Fruit fly (Drosophila melanogaster) whole organism, adult: ENCODE results near the gene CG15742.

Experiments used
- CG11617 ChIP-seq: fragments of 200-800 bp; sonication (Bioruptor generic); optimal IDR thresholded peaks from 2 replicates; lab custom pipeline; 2017; ENCODE audit warnings: mild to moderate bottlenecking, missing biosample characterization, missing genetic modification reagents, missing genetic modification characterization
- CG12768 ChIP-seq: fragments of 200-800 bp; sonication (Bioruptor generic); optimal IDR thresholded peaks from 2 replicates; lab custom pipeline; 2017; ENCODE audit warnings: missing biosample characterization, missing genetic modification characterization, mild to moderate bottlenecking, moderate library complexity, missing genetic modification reagents
- CG14711 ChIP-seq: fragments of 200-800 bp; sonication (Bioruptor generic); optimal IDR thresholded peaks from 2 replicates; lab custom pipeline; 2018; ENCODE audit warnings: missing biosample characterization, mild to moderate bottlenecking, missing genetic modification characterization, moderate library complexity
- CG1620 ChIP-seq: fragments of 200-800 bp; sonication (Bioruptor generic); optimal IDR thresholded peaks from 2 replicates; lab custom pipeline; 2016; ENCODE audit warnings: missing biosample characterization, missing genetic modification characterization
- CG33017 ChIP-seq: fragments of 200-800 bp; sonication (Bioruptor generic); optimal IDR thresholded peaks from 2 replicates; lab custom pipeline; 2018; ENCODE audit warnings: missing biosample characterization, mild to moderate bottlenecking, missing genetic modification characterization, moderate library complexity
- CG5204 ChIP-seq: fragments of 200-800 bp; sonication (Bioruptor generic); optimal IDR thresholded peaks from 2 replicates; lab custom pipeline; 2016; ENCODE audit warnings: missing biosample characterization, missing genetic modification characterization
- CG7045 ChIP-seq: fragments of 200-800 bp; sonication (Bioruptor generic); optimal IDR thresholded peaks from 2 replicates; lab custom pipeline; 2017; ENCODE audit warnings: missing biosample characterization, mild to moderate bottlenecking, missing genetic modification characterization
- CG7101 ChIP-seq: fragments of 200-800 bp; sonication (Bioruptor generic); optimal IDR thresholded peaks from 2 replicates; lab custom pipeline; 2018; ENCODE audit warnings: missing biosample characterization, mild to moderate bottlenecking, missing genetic modification characterization, moderate library complexity
- Clk ChIP-seq: fragments of 200-800 bp; sonication (Bioruptor generic); optimal IDR thresholded peaks from 2 replicates; lab custom pipeline; 2017; ENCODE audit warnings: missing biosample characterization, missing genetic modification characterization
- Crg-1 ChIP-seq: fragments of 200-800 bp; sonication (Bioruptor generic); optimal IDR thresholded peaks from 2 replicates; lab custom pipeline; 2016; ENCODE audit warnings: missing biosample characterization, missing genetic modification characterization
- Hr96 ChIP-seq: fragments of 200-800 bp; sonication (Bioruptor generic); optimal IDR thresholded peaks from 2 replicates; lab custom pipeline; 2016; ENCODE audit warnings: missing biosample characterization, missing genetic modification characterization
- Mnt ChIP-seq: fragments of 200-800 bp; sonication (Bioruptor generic); optimal IDR thresholded peaks from 2 replicates; lab custom pipeline; 2016; ENCODE audit warnings: missing biosample characterization, mild to moderate bottlenecking, missing genetic modification characterization
- bab1 ChIP-seq: fragments of 200-800 bp; sonication (Bioruptor generic); optimal IDR thresholded peaks from 3 replicates; lab custom pipeline; 2019; ENCODE audit warnings: missing biosample characterization, mild to moderate bottlenecking, missing genetic modification characterization, moderate library complexity
- cic ChIP-seq: fragments of 200-800 bp; sonication (Bioruptor generic); optimal IDR thresholded peaks from 2 replicates; lab custom pipeline; 2017; ENCODE audit warnings: missing biosample characterization, mild to moderate bottlenecking, missing genetic modification characterization, moderate library complexity
- cnc ChIP-seq, 2 experiments: fragments of >200 bp; optimal IDR thresholded peaks; 2 replicates each; lab custom pipeline; 2017
- kay ChIP-seq: fragments of 200-800 bp; sonication (Bioruptor generic); peaks from one replicate; lab custom pipeline; 2016; ENCODE audit warnings: missing biosample characterization, missing genetic modification characterization, borderline replicate concordance
- ovo ChIP-seq: fragments of 200-800 bp; sonication (Bioruptor generic); optimal IDR thresholded peaks from 2 replicates; lab custom pipeline; 2016; ENCODE audit warnings: missing biosample characterization, missing genetic modification characterization
- pad ChIP-seq: fragments of 200-800 bp; sonication (Bioruptor generic); optimal IDR thresholded peaks from 3 replicates; lab custom pipeline; 2017; ENCODE audit warnings: missing biosample characterization, missing genetic modification characterization, mild to moderate bottlenecking, moderate library complexity, missing genetic modification reagents
- tj ChIP-seq: fragments of 200-800 bp; sonication (Bioruptor generic); optimal IDR thresholded peaks from 3 replicates; lab custom pipeline; 2017; ENCODE audit warnings: missing biosample characterization, mild to moderate bottlenecking, missing genetic modification characterization, moderate library complexity
- toe ChIP-seq: fragments of 200-800 bp; sonication (Bioruptor generic); optimal IDR thresholded peaks from 2 replicates; lab custom pipeline; 2016; ENCODE audit warnings: missing biosample characterization, missing genetic modification characterization

CG15742 gene

DNA sequence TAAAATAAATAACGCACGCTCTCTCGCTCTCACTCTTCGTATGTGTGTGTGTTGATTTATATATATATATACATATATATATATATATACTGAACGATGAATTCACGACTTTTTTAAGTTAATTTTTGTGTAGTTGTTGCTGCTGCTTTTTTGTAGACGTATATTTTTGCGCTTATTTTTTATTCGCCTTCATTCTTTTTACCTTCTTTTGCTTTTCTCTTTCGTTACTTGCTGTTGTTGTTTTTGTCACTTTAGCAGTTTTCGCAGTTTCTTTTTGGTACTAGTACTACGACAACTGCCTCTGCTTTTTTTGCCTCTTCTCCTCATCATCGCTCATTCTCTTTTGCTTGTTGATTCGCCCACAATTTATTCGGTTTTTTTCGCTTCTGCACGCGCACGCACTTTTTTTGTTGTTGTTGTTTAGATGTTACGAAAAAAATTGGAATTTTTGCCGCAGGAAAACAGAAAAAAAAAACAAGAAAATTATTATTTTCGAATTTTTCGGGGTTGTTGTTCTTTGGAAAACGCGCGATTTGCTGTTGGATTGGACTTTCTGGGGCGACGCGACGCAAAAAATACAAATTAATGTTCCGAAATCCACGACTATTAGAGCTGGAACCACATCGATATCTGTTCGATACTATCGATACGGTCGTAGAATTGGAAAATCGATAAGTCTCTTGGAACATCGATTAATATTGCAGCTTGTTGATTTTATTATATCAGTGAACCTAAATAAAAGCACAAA is 26.9 kb upstream of the CG15742 start, which contains the start of the genes HDAC4 and CG15743:
HDAC4 (minus strand) TSS at position 632 of the 748 bp plus-strand sequence.
CG15743 (plus strand) TSS at position 707 of the 748 bp plus-strand sequence.
- TF ChIP-seq CG33017 (tag; lab: Kevin White, UChicago): no peak
- peak; percentile 41 for TF ChIP-seq bab1 (GFP tag; lab: Kevin White, UChicago)
- no peak for TF ChIP-seq CG14711
- no peak for TF ChIP-seq cnc (optimal IDR thresholded peaks at IDR 0.05; lab: Kevin White, UChicago)
- TF ChIP-seq pad (GFP tag; lab: Kevin White, UChicago): no peak
- no peak for TF ChIP-seq CG5204 (GFP tag; lab: Kevin White, UChicago)
- peak; percentile 35 for TF ChIP-seq CG1620 (GFP tag; lab: Kevin White, UChicago)
- TF ChIP-seq toe (GFP tag; lab: Kevin White, UChicago): no peak
- peak; percentile 41 for TF ChIP-seq tj (GFP tag; lab: Kevin White, UChicago)
- no peak for TF ChIP-seq kay (GFP tag; lab: Kevin White, UChicago)
- TF ChIP-seq CG11617: peak; percentile 41
- no peak for TF ChIP-seq Crg-1 (GFP tag; lab: Kevin White, UChicago)
- no peak for TF ChIP-seq CG7045
- TF ChIP-seq CG12768 (GFP tag; lab: Kevin White, UChicago): no peak
- TF ChIP-seq CG7101 (tag; lab: Kevin White, UChicago): peak; percentile 2
- peak; percentile 70 for TF ChIP-seq Mnt (GFP tag; lab: Kevin White, UChicago)
- no peak for TF ChIP-seq ovo (GFP tag; lab: Kevin White, UChicago)
- TF ChIP-seq Hr96 (GFP tag; lab: Kevin White, UChicago): no peak
- no peak for TF ChIP-seq cic (GFP tag; lab: Kevin White, UChicago)
- no peak for TF ChIP-seq Clk (GFP tag; lab: Kevin White, UChicago)

DNA sequence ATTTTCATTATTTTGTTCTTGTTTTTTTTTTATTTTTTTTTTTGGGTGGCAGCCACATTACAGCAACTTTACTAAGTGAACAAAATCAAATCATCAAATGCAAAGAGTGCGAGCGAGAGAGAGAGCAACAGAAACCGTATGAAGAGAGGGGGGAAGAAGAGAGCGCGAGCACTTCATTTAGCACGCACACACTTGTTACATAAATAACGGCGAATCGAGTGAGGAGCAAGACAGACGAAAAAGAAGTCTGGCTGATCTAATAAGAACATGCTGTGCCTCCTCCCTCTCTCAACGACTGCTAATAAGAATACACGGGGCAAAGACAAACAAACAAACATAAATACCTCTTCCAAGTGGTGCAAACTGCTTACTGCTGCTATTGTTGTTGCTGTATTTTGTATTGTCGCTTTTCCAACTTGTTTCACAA is 26.3 kb upstream of the CG15742 start:
- no peak for TF ChIP-seq bab1 (GFP tag; lab: Kevin White, UChicago)
- TF ChIP-seq Hr96 (GFP tag; lab: Kevin White, UChicago): no peak
- no peak for TF ChIP-seq CG5204 (GFP tag; lab: Kevin White, UChicago)
- TF ChIP-seq CG7045: no peak
- TF ChIP-seq Clk (GFP tag; lab: Kevin White, UChicago): no peak
- no peak for TF ChIP-seq cic (GFP tag; lab: Kevin White, UChicago)
- peak; percentile 4 for TF ChIP-seq CG7101 (tag; lab: Kevin White, UChicago)
- TF ChIP-seq ovo (GFP tag; lab: Kevin White, UChicago): no peak
- no peak for TF ChIP-seq kay (GFP tag; lab: Kevin White, UChicago)
- no peak for TF ChIP-seq CG12768 (GFP tag; lab: Kevin White, UChicago)
- TF ChIP-seq CG11617: no peak
- no peak for TF ChIP-seq cnc (optimal IDR thresholded peaks at IDR 0.05; lab: Kevin White, UChicago)
- TF ChIP-seq tj (GFP tag; lab: Kevin White, UChicago): peak; percentile 27
- no peak for TF ChIP-seq CG33017 (tag; lab: Kevin White, UChicago)
- no peak for TF ChIP-seq Mnt (GFP tag; lab: Kevin White, UChicago)
- no peak for TF ChIP-seq CG14711
- no peak for TF ChIP-seq toe (GFP tag; lab: Kevin White, UChicago)
- TF ChIP-seq Crg-1 (GFP tag; lab: Kevin White, UChicago): no peak
- TF ChIP-seq pad (GFP tag; lab: Kevin White, UChicago): peak; percentile 92

DNA sequence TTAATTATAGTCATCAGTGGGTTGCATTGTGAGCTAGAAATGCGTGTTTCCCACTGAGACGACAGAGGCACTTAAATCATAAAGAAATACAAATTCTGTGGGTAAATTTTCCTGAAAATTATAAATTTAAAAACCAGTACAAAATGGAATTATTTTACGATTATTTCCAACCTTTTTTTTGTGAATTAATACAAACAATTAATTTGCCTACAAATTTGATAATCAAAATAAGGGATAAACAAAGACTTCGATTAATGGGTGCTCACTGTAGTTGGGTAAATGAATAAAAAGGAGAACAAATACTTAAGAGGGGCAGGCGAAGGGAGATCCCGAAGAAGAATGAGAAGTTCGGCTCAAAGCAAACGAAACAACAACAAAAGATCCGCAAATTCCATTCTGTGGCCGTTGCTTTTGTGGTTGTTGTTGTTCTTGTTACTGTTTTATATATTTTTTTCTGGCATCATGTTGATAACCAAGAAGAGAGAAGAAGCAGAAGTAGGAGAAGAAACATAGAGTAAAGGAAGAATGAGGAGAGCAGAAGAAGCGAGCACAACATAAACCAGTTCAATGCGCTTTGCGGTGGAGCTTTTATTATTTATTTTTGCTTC is 25.7 kb upstream of the CG15742 start:
- TF ChIP-seq CG12768 (GFP tag; lab: Kevin White, UChicago) (no peak), Crg-1 (GFP tag; lab: Kevin White, UChicago) (no peak), pad (GFP tag; lab: Kevin White, UChicago) (peak; percentile 79)

DNA sequence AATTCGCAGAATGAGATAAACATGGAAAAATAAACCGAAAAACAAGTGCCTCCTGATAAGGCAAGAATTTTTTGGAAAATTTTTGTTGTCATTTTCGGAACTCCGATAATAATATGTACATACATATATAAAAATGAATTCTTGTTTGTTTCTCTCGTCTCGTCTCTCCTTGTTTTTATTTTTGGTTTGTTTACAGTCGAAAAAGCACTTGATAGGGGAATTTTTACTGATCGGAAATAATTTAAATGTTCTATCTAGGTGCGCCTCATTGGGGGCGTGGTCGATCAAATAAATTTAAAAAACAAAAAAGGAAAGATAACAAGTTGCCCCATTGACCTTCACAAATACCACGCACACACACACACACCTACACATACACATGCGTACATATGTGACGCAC is 24.4 kb upstream of the CG15742 start:
- no peak for TF ChIP-seq Hr96 (GFP tag; lab: Kevin White, UChicago)
- no peak for TF ChIP-seq CG7101 (tag; lab: Kevin White, UChicago)
- TF ChIP-seq toe (GFP tag; lab: Kevin White, UChicago): no peak
- TF ChIP-seq CG12768 (GFP tag; lab: Kevin White, UChicago): no peak
- TF ChIP-seq CG1620 (GFP tag; lab: Kevin White, UChicago): no peak
- no peak for TF ChIP-seq CG5204 (GFP tag; lab: Kevin White, UChicago)
- no peak for TF ChIP-seq CG11617
- no peak for TF ChIP-seq ovo (GFP tag; lab: Kevin White, UChicago)
- TF ChIP-seq CG33017 (tag; lab: Kevin White, UChicago): no peak
- no peak for TF ChIP-seq Mnt (GFP tag; lab: Kevin White, UChicago)
- no peak for TF ChIP-seq kay (GFP tag; lab: Kevin White, UChicago)
- no peak for TF ChIP-seq pad (GFP tag; lab: Kevin White, UChicago)
- TF ChIP-seq cic (GFP tag; lab: Kevin White, UChicago): no peak
- TF ChIP-seq cnc (optimal IDR thresholded peaks at IDR 0.05; lab: Kevin White, UChicago): no peak
- no peak for TF ChIP-seq CG7045

DNA sequence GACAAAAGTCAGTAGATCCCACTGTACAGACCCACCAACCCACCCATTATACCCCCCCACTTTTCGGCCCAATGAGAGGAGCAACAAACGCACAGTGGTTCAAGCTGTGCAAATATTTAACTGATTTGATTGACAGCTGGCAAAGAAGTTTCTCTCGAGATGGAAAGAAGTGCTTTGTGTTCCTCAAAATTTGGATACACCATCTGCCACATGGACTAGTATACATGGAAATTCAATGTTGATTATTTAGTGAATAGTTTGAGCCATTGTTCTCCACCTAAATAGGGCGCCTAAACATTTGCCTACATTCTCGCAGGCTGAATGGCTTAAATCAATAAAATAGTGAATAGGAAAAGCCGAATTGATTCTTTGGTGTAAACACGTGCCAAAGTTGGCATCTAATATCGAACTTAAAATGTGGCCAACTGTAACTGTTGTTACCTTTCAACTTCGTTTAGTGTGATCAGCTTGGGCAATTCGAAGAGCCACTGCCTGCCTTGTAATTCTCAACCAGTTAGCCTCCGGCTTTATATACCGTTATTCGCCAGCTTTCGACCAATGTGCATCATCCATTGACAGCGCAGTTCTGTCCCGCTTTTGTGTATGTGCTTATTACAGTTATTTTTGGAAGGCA is 23.1 kb upstream of the CG15742 start:
- TF ChIP-seq pad (GFP tag; lab: Kevin White, UChicago) (peak; percentile 73), ovo (GFP tag; lab: Kevin White, UChicago) (peak; percentile 33), cic (GFP tag; lab: Kevin White, UChicago) (no peak), toe (GFP tag; lab: Kevin White, UChicago) (no peak), Hr96 (GFP tag; lab: Kevin White, UChicago) (no peak), tj (GFP tag; lab: Kevin White, UChicago) (no peak), CG5204 (GFP tag; lab: Kevin White, UChicago) (no peak), kay (GFP tag; lab: Kevin White, UChicago) (no peak)
